Worm (Caenorhabditis elegans): ENCODE data around the gene F21D12.2.
A peak's percentile ranks its signal among the peaks of the same experiment; 100 is the strongest.

DNA sequence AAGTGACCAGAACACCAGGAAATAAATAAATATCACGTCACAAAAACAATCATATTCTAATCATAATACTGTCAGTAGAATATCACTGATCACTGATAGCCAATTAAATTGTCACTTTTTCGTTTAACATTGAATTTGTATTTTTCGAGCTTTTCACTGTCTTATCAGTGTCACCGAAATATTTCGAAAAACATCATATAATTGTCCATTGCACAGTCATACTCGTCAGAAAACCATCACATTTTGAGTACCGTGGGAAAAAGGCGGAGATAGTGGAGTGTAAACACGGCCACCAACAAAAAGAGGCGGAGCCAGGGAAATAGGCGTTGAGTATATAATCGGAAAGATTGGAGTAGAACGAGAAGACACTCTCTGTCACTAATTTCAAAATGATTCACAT is 40.3 kb upstream of the F21D12.2 start:
- TF ChIP-seq snpc-4 (tag; optimal IDR thresholded peaks at IDR 0.05) (no peak), tag-97 (GFP tag; IDR thresholded peaks at IDR 0.05) (no peak), fos-1 (tag; optimal IDR thresholded peaks at IDR 0.05) (no peak), lsy-2 (tag; optimal IDR thresholded peaks at IDR 0.05) (peak in 1 of 2 experiments; percentile 11), ceh-32 (tag; optimal IDR thresholded peaks at IDR 0.05; ENCODE audit: poor library complexity) (no peak), attf-4 (tag; optimal IDR thresholded peaks at IDR 0.05) (no peak), unc-39 (tag; optimal IDR thresholded peaks at IDR 0.05) (no peak), ama-1 (optimal IDR thresholded peaks at IDR 0.05) (no peak), skn-1 (tag; optimal IDR thresholded peaks at IDR 0.05) (no peak), ZK546.5 (tag; optimal IDR thresholded peaks at IDR 0.05) (no peak), hmg-1.1 (GFP tag; IDR thresholded peaks at IDR 0.05) (no peak), lin-13 (GFP tag; optimal IDR thresholded peaks at IDR 0.05) (no peak), egl-27 (tag; optimal IDR thresholded peaks at IDR 0.05) (no peak), aly-2 (tag; optimal IDR thresholded peaks at IDR 0.05) (no peak)
